Fruit fly (Drosophila melanogaster) whole organism, embryonic: Measurements from ENCODE around the gene CG34278.

Experiments
- Ada2b ChIP-seq: fragments of 200-800 bp; sonication (Bioruptor generic); IDR thresholded peaks from 2 replicates; pipeline ENCODE4 v1.3.6; 2022; ENCODE audit warnings: missing biosample characterization, missing genetic modification characterization
- Antp ChIP-seq: fragments of 200-800 bp; sonication (Bioruptor generic); optimal IDR thresholded peaks from 3 replicates; lab custom pipeline; 2016; ENCODE audit warnings: missing biosample characterization, missing genetic modification characterization
- Awh ChIP-seq: fragments of 200-800 bp; sonication (Bioruptor generic); IDR thresholded peaks from 2 replicates; pipeline ENCODE4, ENCODE4 v1.3.6; 2022; ENCODE audit warnings: missing biosample characterization, missing genetic modification characterization
- Bgb ChIP-seq: fragments of 200-800 bp; sonication (Bioruptor generic); IDR thresholded peaks from 2 replicates; pipeline ENCODE4 v1.3.6; 2022; ENCODE audit warnings: missing biosample characterization, missing genetic modification characterization; ENCODE audit not compliant: partially characterized antibody
- CG10543 ChIP-seq: fragments of 200-800 bp; sonication (Bioruptor generic); optimal IDR thresholded peaks from 3 replicates; lab custom pipeline; 2017; ENCODE audit warnings: missing biosample characterization, mild to moderate bottlenecking, missing genetic modification characterization, moderate library complexity
- CG14965 ChIP-seq: fragments of 200-800 bp; sonication (Bioruptor generic); optimal IDR thresholded peaks from 2 replicates; lab custom pipeline; 2016; ENCODE audit warnings: missing biosample characterization, missing genetic modification characterization, borderline replicate concordance
- CG15696 ChIP-seq: fragments of 200-800 bp; sonication (Bioruptor generic); optimal IDR thresholded peaks from 2 replicates; lab custom pipeline; 2019; ENCODE audit warnings: missing biosample characterization, mild to moderate bottlenecking, missing genetic modification characterization, moderate library complexity
- CG16813 ChIP-seq: fragments of 200-800 bp; sonication (Bioruptor generic); IDR thresholded peaks from 3 replicates; pipeline ENCODE4 v1.3.6; 2022; ENCODE audit warnings: missing biosample characterization, missing genetic modification characterization; ENCODE audit not compliant: partially characterized antibody
- CG17612 ChIP-seq: fragments of 200-800 bp; sonication (Bioruptor generic); IDR thresholded peaks from 2 replicates; pipeline ENCODE4 v1.3.6; 2022; ENCODE audit warnings: missing biosample characterization, missing genetic modification characterization
- CG2199 ChIP-seq: fragments of 200-800 bp; sonication (Bioruptor generic); IDR thresholded peaks from 3 replicates; pipeline ENCODE4 v1.3.6; 2022; ENCODE audit warnings: missing biosample characterization, missing genetic modification characterization
- CG30020 ChIP-seq: fragments of 200-800 bp; optimal IDR thresholded peaks from 2 replicates; lab custom pipeline; 2019; ENCODE audit warnings: missing biosample characterization, mild to moderate bottlenecking, missing genetic modification characterization, moderate library complexity
- CG3163 ChIP-seq: fragments of 200-800 bp; sonication (Bioruptor generic); optimal IDR thresholded peaks from 3 replicates; lab custom pipeline; 2016; ENCODE audit warnings: missing biosample characterization, missing genetic modification characterization
- CG3281 ChIP-seq: fragments of 200-800 bp; sonication (Bioruptor generic); optimal IDR thresholded peaks from 3 replicates; lab custom pipeline; 2017; ENCODE audit warnings: missing biosample characterization, mild to moderate bottlenecking, missing genetic modification characterization
- CG34376 ChIP-seq: fragments of 200-800 bp; sonication (Bioruptor generic); optimal IDR thresholded peaks from 2 replicates; lab custom pipeline; 2018; ENCODE audit warnings: missing biosample characterization, mild to moderate bottlenecking, missing genetic modification characterization
- CG4424 ChIP-seq: fragments of 200-800 bp; sonication (Bioruptor generic); optimal IDR thresholded peaks from 3 replicates; lab custom pipeline; 2016; ENCODE audit warnings: missing biosample characterization, missing genetic modification characterization
- CG7357 ChIP-seq: fragments of 200-800 bp; sonication (Bioruptor generic); IDR thresholded peaks from 3 replicates; pipeline ENCODE4 v1.3.6; 2022; ENCODE audit warnings: missing biosample characterization, missing genetic modification characterization
- CG7928 ChIP-seq: fragments of 200-800 bp; sonication (Bioruptor generic); optimal IDR thresholded peaks from 2 replicates; lab custom pipeline; 2017; ENCODE audit warnings: missing biosample characterization, mild to moderate bottlenecking, missing genetic modification characterization
- CHES-1-like ChIP-seq: fragments of 200-800 bp; sonication (Bioruptor generic); optimal IDR thresholded peaks from 2 replicates; lab custom pipeline; 2016; ENCODE audit warnings: missing biosample characterization, missing genetic modification characterization
- CTCF ChIP-seq: fragments of 200-800 bp; sonication (Bioruptor generic); optimal IDR thresholded peaks from 2 replicates; lab custom pipeline; 2017; ENCODE audit warnings: missing biosample characterization, mild to moderate bottlenecking, missing genetic modification characterization, moderate library complexity
- Deaf1 ChIP-seq: fragments of 200-800 bp; optimal IDR thresholded peaks from 3 replicates; lab custom pipeline; 2019; ENCODE audit warnings: missing biosample characterization, mild to moderate bottlenecking, missing genetic modification characterization, moderate library complexity
- Doc2 ChIP-seq: fragments of 200-800 bp; sonication (Bioruptor generic); IDR thresholded peaks from 2 replicates; pipeline ENCODE4 v1.3.6; 2022; ENCODE audit warnings: missing biosample characterization, missing genetic modification characterization
- Doc3 ChIP-seq: fragments of 200-800 bp; sonication (Bioruptor generic); IDR thresholded peaks from 3 replicates; pipeline ENCODE4 v1.3.6; 2022; ENCODE audit warnings: missing biosample characterization, missing genetic modification characterization; ENCODE audit not compliant: partially characterized antibody
- Dp ChIP-seq: fragments of 200-800 bp; sonication (Bioruptor generic); optimal IDR thresholded peaks from 2 replicates; lab custom pipeline; 2018; ENCODE audit warnings: missing biosample characterization, mild to moderate bottlenecking, missing genetic modification characterization, moderate library complexity
- Eip74EF ChIP-seq, 2 experiments: fragments of 200-800 bp in 1 of 2; fragments of >200 bp in 1 of 2; sonication (Bioruptor generic) in 1 of 2; optimal IDR thresholded peaks; 2 replicates each; lab custom pipeline; 2017 to 2019; ENCODE audit warnings: missing biosample characterization in 2 of 2, missing genetic modification characterization in 2 of 2, mild to moderate bottlenecking in 1 of 2, moderate library complexity in 1 of 2
- Jarid2 ChIP-seq: fragments of 200-800 bp; sonication (Bioruptor generic); optimal IDR thresholded peaks from 3 replicates; lab custom pipeline; 2017; ENCODE audit warnings: mild to moderate bottlenecking, missing biosample characterization, missing genetic modification reagents, missing genetic modification characterization
- Trl ChIP-seq, 3 experiments: fragments of >200 bp in 2 of 3; fragments of 200-800 bp in 1 of 3; sonication (Bioruptor generic) in 1 of 3; optimal IDR thresholded peaks; 2 replicates in 1 of 3; 3 replicates in 2 of 3; lab custom pipeline; 2016 to 2017; ENCODE audit warnings: missing biosample characterization in 1 of 3, missing genetic modification characterization in 1 of 3
- ase ChIP-seq: fragments of 200-800 bp; sonication (Bioruptor generic); IDR thresholded peaks from 3 replicates; pipeline ENCODE4 v1.3.6; 2022; ENCODE audit warnings: missing biosample characterization, missing genetic modification characterization
- chn ChIP-seq: fragments of 200-800 bp; sonication (Bioruptor generic); optimal IDR thresholded peaks from 2 replicates; lab custom pipeline; 2016; ENCODE audit warnings: missing biosample characterization, missing genetic modification characterization
- danr ChIP-seq: fragments of 200-800 bp; sonication (Bioruptor generic); IDR thresholded peaks from 2 replicates; pipeline ENCODE4 v1.3.6; 2022; ENCODE audit warnings: missing biosample characterization, missing genetic modification characterization
- dmrt99B ChIP-seq: fragments of 200-800 bp; sonication (Bioruptor generic); optimal IDR thresholded peaks from 2 replicates; lab custom pipeline; 2018; ENCODE audit warnings: missing biosample characterization, mild to moderate bottlenecking, missing genetic modification characterization, moderate library complexity
- esg ChIP-seq: fragments of 200-800 bp; sonication (Bioruptor generic); conservative IDR thresholded peaks from 2 replicates; pipeline ENCODE4 v1.3.6; 2022; ENCODE audit warnings: missing biosample characterization, missing genetic modification characterization
- fd64A ChIP-seq: fragments of 200-800 bp; sonication (Bioruptor generic); optimal IDR thresholded peaks from 3 replicates; lab custom pipeline; 2018; ENCODE audit warnings: missing biosample characterization, mild to moderate bottlenecking, missing genetic modification characterization
- gcm ChIP-seq: fragments of 200-800 bp; sonication (Bioruptor generic); optimal IDR thresholded peaks from 2 replicates; lab custom pipeline; 2019; ENCODE audit warnings: missing biosample characterization, mild to moderate bottlenecking, missing genetic modification characterization, moderate library complexity
- gcm2 ChIP-seq: fragments of 200-800 bp; sonication (Bioruptor generic); optimal IDR thresholded peaks from 2 replicates; lab custom pipeline; 2016; ENCODE audit warnings: missing biosample characterization, missing genetic modification characterization
- grn ChIP-seq: fragments of 200-800 bp; sonication (Bioruptor generic); optimal IDR thresholded peaks from 3 replicates; lab custom pipeline; 2017; ENCODE audit warnings: missing biosample characterization, missing genetic modification characterization
- hbn ChIP-seq: fragments of 200-800 bp; sonication (Bioruptor generic); IDR thresholded peaks from 2 replicates; pipeline ENCODE4 v1.3.6; 2022; ENCODE audit warnings: missing biosample characterization, missing genetic modification characterization; ENCODE audit not compliant: partially characterized antibody
- inv ChIP-seq: fragments of 200-800 bp; sonication (Bioruptor generic); IDR thresholded peaks from 2 replicates; pipeline ENCODE4 v1.3.6; 2022; ENCODE audit warnings: missing biosample characterization, missing genetic modification characterization; ENCODE audit not compliant: partially characterized antibody
- jing ChIP-seq: fragments of 200-800 bp; sonication (Bioruptor generic); optimal IDR thresholded peaks from 2 replicates; lab custom pipeline; 2018; ENCODE audit warnings: missing biosample characterization, mild to moderate bottlenecking, missing genetic modification characterization
- nerfin-2 ChIP-seq: fragments of 200-800 bp; sonication (Bioruptor generic); IDR thresholded peaks from 2 replicates; pipeline ENCODE4 v1.3.6; 2022; ENCODE audit warnings: missing biosample characterization, missing genetic modification characterization; ENCODE audit not compliant: partially characterized antibody
- nom ChIP-seq: fragments of 200-800 bp; sonication (Bioruptor generic); optimal IDR thresholded peaks from 2 replicates; lab custom pipeline; 2017; ENCODE audit warnings: missing biosample characterization, missing genetic modification characterization, mild to moderate bottlenecking, moderate library complexity, missing genetic modification reagents
- sc ChIP-seq, 3 experiments: fragments of >200 bp in 2 of 3; fragments of 200-800 bp in 1 of 3; sonication (Bioruptor generic) in 1 of 3; optimal IDR thresholded peaks; 2 replicates in 2 of 3; 3 replicates in 1 of 3; lab custom pipeline; 2017; ENCODE audit warnings: mild to moderate bottlenecking in 1 of 3, missing biosample characterization in 1 of 3, missing genetic modification characterization in 1 of 3, missing genetic modification reagents in 1 of 3
- sens ChIP-seq: fragments of 200-800 bp; sonication (Bioruptor generic); peaks from one replicate; lab custom pipeline; 2016; ENCODE audit warnings: missing biosample characterization, missing genetic modification characterization
- slbo ChIP-seq: fragments of 200-800 bp; sonication (Bioruptor generic); IDR thresholded peaks from 2 replicates; pipeline ENCODE4 v1.3.6; 2022; ENCODE audit warnings: missing biosample characterization, missing genetic modification characterization
- stwl ChIP-seq: fragments of 200-800 bp; sonication (Bioruptor generic); optimal IDR thresholded peaks from 3 replicates; lab custom pipeline; 2018; ENCODE audit warnings: missing biosample characterization, mild to moderate bottlenecking, missing genetic modification characterization, moderate library complexity
- tll ChIP-seq, 2 experiments: fragments of 200-800 bp in 1 of 2; fragments of >200 bp in 1 of 2; sonication (Bioruptor generic) in 1 of 2; optimal IDR thresholded peaks; 2 replicates each; lab custom pipeline; 2017 to 2019; ENCODE audit warnings: missing biosample characterization in 2 of 2, missing genetic modification characterization in 2 of 2, mild to moderate bottlenecking in 1 of 2, moderate library complexity in 1 of 2
- wdn ChIP-seq: fragments of 200-800 bp; sonication (Bioruptor generic); IDR thresholded peaks from 2 replicates; pipeline ENCODE4 v1.3.6; 2022; ENCODE audit warnings: missing biosample characterization, missing genetic modification characterization
- z ChIP-seq: fragments of 200-800 bp; sonication (Bioruptor generic); IDR thresholded peaks from 3 replicates; pipeline ENCODE4 v1.3.6; 2022; ENCODE audit warnings: missing biosample characterization, missing genetic modification characterization

The CG34278 gene

dm6 chr3R:17117607-17118327, 2.5 kb upstream of the CG34278 start (continued):
- TF ChIP-seq Doc3 (GFP tag; lab: Robert Waterston, UW) (no peak), tll (GFP tag; optimal IDR thresholded peaks at IDR 0.05; lab: Kevin White, UChicago) (no peak), Trl (optimal IDR thresholded peaks at IDR 0.05; lab: Kevin White, UChicago) (no peak), Trl (GFP tag; optimal IDR thresholded peaks at IDR 0.05; lab: Kevin White, UChicago) (no peak), gcm (GFP tag; lab: Kevin White, UChicago) (peak; percentile 12), Ada2b (GFP tag; lab: Robert Waterston, UW) (no peak), nom (GFP tag; lab: Kevin White, UChicago) (peak; percentile 25), CG16813 (GFP tag; lab: Robert Waterston, UW) (no peak), Awh (GFP tag; lab: Robert Waterston, UW) (no peak), Doc2 (GFP tag; lab: Robert Waterston, UW) (no peak), jing (GFP tag; lab: Kevin White, UChicago) (no peak), nerfin-2 (GFP tag; lab: Robert Waterston, UW) (no peak), hbn (GFP tag; lab: Robert Waterston, UW) (no peak), CG30020 (tag; lab: Kevin White, UChicago) (no peak), Antp (no peak), CG4424 (GFP tag; lab: Kevin White, UChicago) (peak; percentile 24), CG14965 (GFP tag; lab: Kevin White, UChicago) (no peak), chn (GFP tag; lab: Kevin White, UChicago) (peak; percentile 19), grn (GFP tag; lab: Kevin White, UChicago) (peak; percentile 34), sc (optimal IDR thresholded peaks at IDR 0.05; lab: Kevin White, UChicago) (no peak), sc (GFP tag; optimal IDR thresholded peaks at IDR 0.05; lab: Kevin White, UChicago) (peak; percentile 23), slbo (GFP tag; lab: Robert Waterston, UW) (no peak), gcm2 (no peak), fd64A (GFP tag; lab: Kevin White, UChicago) (no peak), dmrt99B (tag; lab: Kevin White, UChicago) (no peak), ase (no peak), CG7928 (GFP tag; lab: Kevin White, UChicago) (no peak), CG15696 (no peak), CG17612 (GFP tag; lab: Robert Waterston, UW) (no peak), Dp (GFP tag; lab: Kevin White, UChicago) (no peak)

DNA sequence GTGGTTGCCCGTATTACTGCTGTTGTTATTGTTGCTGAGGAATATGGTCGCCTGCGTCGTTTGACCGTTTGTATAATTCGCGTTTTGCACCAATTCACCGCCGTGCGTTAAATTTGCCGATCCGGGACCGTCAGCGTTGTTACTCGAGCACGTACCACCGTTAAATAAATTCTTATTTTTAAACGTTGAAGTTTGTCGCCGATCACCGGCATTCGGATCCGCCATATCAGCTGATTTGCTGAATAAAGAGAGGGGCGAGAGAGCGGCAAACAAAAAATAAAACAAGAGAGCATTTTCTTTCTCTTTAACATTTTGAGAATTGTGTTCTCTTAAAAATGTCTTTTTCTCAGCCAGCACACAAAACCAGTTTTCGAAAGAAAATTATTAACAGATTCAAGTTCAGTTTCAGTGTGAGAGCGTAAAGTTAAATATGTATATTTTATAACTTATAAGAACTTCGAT, 1.3 kb upstream of the CG34278 start:
- TF ChIP-seq CG3163 (GFP tag; lab: Kevin White, UChicago) (peak; percentile 96), CG10543 (GFP tag; lab: Kevin White, UChicago) (peak; percentile 50), CG34376 (GFP tag; lab: Kevin White, UChicago) (peak; percentile 48), Eip74EF (GFP tag; optimal IDR thresholded peaks at IDR 0.05; lab: Kevin White, UChicago) (peak in 1 of 2 experiments; percentile 7), esg (GFP tag; lab: Robert Waterston, UW) (no peak), CG7357 (GFP tag; lab: Robert Waterston, UW) (no peak), CG2199 (GFP tag; lab: Robert Waterston, UW) (0 out of 3 replicates have a peak, but pooled peaks have one; percentile 4), CTCF (GFP tag; lab: Kevin White, UChicago) (peak; percentile 55), CG3281 (GFP tag; lab: Kevin White, UChicago) (peak; percentile 42), inv (GFP tag; lab: Robert Waterston, UW) (peak; percentile 39; the same call in 1 of the 2 replicates), Jarid2 (GFP tag; lab: Kevin White, UChicago) (peak; percentile 82), Trl (optimal IDR thresholded peaks at IDR 0.05; lab: Kevin White, UChicago) (peak; percentile 90 to 91), Trl (GFP tag; optimal IDR thresholded peaks at IDR 0.05; lab: Kevin White, UChicago) (no peak), CHES-1-like (GFP tag; lab: Kevin White, UChicago) (peak; percentile 25), wdn (GFP tag; lab: Robert Waterston, UW) (0 out of 2 replicates have a peak, but pooled peaks have one; percentile 32), z (no peak), gcm (GFP tag; lab: Kevin White, UChicago) (peak; percentile 38), Deaf1 (tag; lab: Kevin White, UChicago) (peak; percentile 85), Bgb (GFP tag; lab: Robert Waterston, UW) (peak; percentile 48; the same call in 1 of the 2 replicates), stwl (peak; percentile 18), danr (no peak), sens (GFP tag; lab: Kevin White, UChicago) (peak; percentile 42)
